Worm (Caenorhabditis elegans) whole organism, L4 larva: ENCODE data around the gene F46C5.1.

ENCODE experiments used
- R02D3.7 ChIP-seq: fragments of 150-350 bp; sonication (generic microtip); optimal IDR thresholded peaks from 3 replicates; lab custom pipeline; 2014; ENCODE audit warnings: missing biosample characterization, missing genetic modification characterization
- ama-1 ChIP-seq: fragments of 150-350 bp; optimal IDR thresholded peaks from 2 replicates; lab custom pipeline; 2014; ENCODE audit warnings: inconsistent platforms, mixed read lengths
- daf-12 ChIP-seq: fragments of 150-350 bp; optimal IDR thresholded peaks from 2 replicates; lab custom pipeline; 2014; ENCODE audit warnings: missing biosample characterization, missing genetic modification reagents, missing genetic modification characterization
- dmd-9 ChIP-seq: fragments of 200-800 bp; sonication (Bioruptor generic); IDR thresholded peaks from 2 replicates; pipeline ENCODE4 v1.3.6; 2022; ENCODE audit warnings: missing genetic modification reagents, missing genetic modification characterization, missing compliant biosample characterization
- mep-1 ChIP-seq: fragments of 150-350 bp; sonication (generic microtip); optimal IDR thresholded peaks from 3 replicates; lab custom pipeline; 2014; ENCODE audit warnings: missing biosample characterization, missing genetic modification characterization
- mes-2 ChIP-seq: sonication (generic microtip); optimal IDR thresholded peaks from 2 replicates; lab custom pipeline; 2016; ENCODE audit warnings: missing genotype, mild to moderate bottlenecking, missing genetic modification characterization, missing compliant biosample characterization; ENCODE audit not compliant: poor library complexity, severe bottlenecking
- nhr-6 ChIP-seq: fragments of 150-350 bp; optimal IDR thresholded peaks from 2 replicates; lab custom pipeline; 2014; ENCODE audit warnings: missing biosample characterization, missing genetic modification characterization
- spr-3 ChIP-seq: fragments of 200-800 bp; sonication (Bioruptor generic); optimal IDR thresholded peaks from 2 replicates; lab custom pipeline; 2018; ENCODE audit warnings: mild to moderate bottlenecking, missing genetic modification characterization, missing compliant biosample characterization

ce11 chrII:8799725-8800124, 21.3 kb downstream of the F46C5.1 start:
- TF ChIP-seq dmd-9 (GFP tag; lab: Robert Waterston, UW) (no peak), R02D3.7 (tag; lab: Kevin White, UChicago) (no peak), mep-1 (tag; lab: Kevin White, UChicago) (no peak), nhr-6 (tag; lab: Kevin White, UChicago) (no peak), spr-3 (GFP tag; lab: Kevin White, UChicago) (no peak), mes-2 (tag; lab: Kevin White, UChicago) (no peak), ama-1 (lab: Kevin White, UChicago) (no peak), daf-12 (no peak)
